Worm (Caenorhabditis elegans) whole organism, L3 larva: ENCODE results near the gene M142.8.

Source experiments
- ama-1 ChIP-seq: fragments of 150-350 bp; optimal IDR thresholded peaks from 2 replicates; lab custom pipeline; 2018
- egl-5 ChIP-seq: fragments of 150-350 bp; optimal IDR thresholded peaks from 2 replicates; lab custom pipeline; 2017; ENCODE audit warnings: missing biosample characterization, missing genetic modification reagents, missing genetic modification characterization, inconsistent platforms
- nhr-28 ChIP-seq: fragments of 150-350 bp; optimal IDR thresholded peaks from 2 replicates; lab custom pipeline; 2014; ENCODE audit warnings: missing biosample characterization, missing genetic modification characterization

- TF ChIP-seq nhr-28 (tag; lab: Kevin White, UChicago) = no peak
- no peak for TF ChIP-seq egl-5 (tag; lab: Kevin White, UChicago)
- no peak for TF ChIP-seq ama-1 (lab: Kevin White, UChicago)
These were observed 39.2 kb upstream of the M142.8 start, which contains the start of gene fbxb-87 for ce11 chrIII:10894220-10894619.
